Fruit fly (Drosophila melanogaster) whole organism, pupa: ENCODE results near the gene ps.

ENCODE experiments used
- CG10348 ChIP-seq: fragments of 200-800 bp; sonication (Bioruptor generic); IDR thresholded peaks from 2 replicates; pipeline ENCODE4 v1.3.6; 2022; ENCODE audit warnings: missing biosample characterization, missing genetic modification characterization
- CG12605 ChIP-seq: fragments of 200-800 bp; sonication (Bioruptor generic); IDR thresholded peaks from 2 replicates; pipeline ENCODE4 v1.3.6; 2022; ENCODE audit warnings: missing biosample characterization, missing genetic modification characterization
- CG13204 ChIP-seq: fragments of 200-800 bp; sonication (Bioruptor generic); optimal IDR thresholded peaks from 2 replicates; lab custom pipeline; 2018; ENCODE audit warnings: missing biosample characterization, mild to moderate bottlenecking, missing genetic modification characterization, moderate library complexity
- CG14655 ChIP-seq: fragments of 200-800 bp; sonication (Bioruptor generic); optimal IDR thresholded peaks from 3 replicates; lab custom pipeline; 2017; ENCODE audit warnings: mild to moderate bottlenecking, missing biosample characterization, missing genetic modification reagents, missing genetic modification characterization
- CG15710 ChIP-seq: fragments of 200-800 bp; sonication (Bioruptor generic); optimal IDR thresholded peaks from 2 replicates; lab custom pipeline; 2018; ENCODE audit warnings: missing biosample characterization, mild to moderate bottlenecking, missing genetic modification characterization, moderate library complexity
- CG17806 ChIP-seq: fragments of 200-800 bp; sonication (Bioruptor generic); optimal IDR thresholded peaks from 2 replicates; lab custom pipeline; 2018; ENCODE audit warnings: missing biosample characterization, mild to moderate bottlenecking, missing genetic modification characterization, moderate library complexity
- CG32121 ChIP-seq: fragments of 200-800 bp; sonication (Bioruptor generic); IDR thresholded peaks from 2 replicates; pipeline ENCODE4 v1.3.6; 2022; ENCODE audit warnings: missing biosample characterization, missing genetic modification characterization
- CG34367 ChIP-seq: fragments of 200-800 bp; sonication (Bioruptor generic); optimal IDR thresholded peaks from 2 replicates; lab custom pipeline; 2018; ENCODE audit warnings: missing biosample characterization, mild to moderate bottlenecking, missing genetic modification characterization
- CG4496 ChIP-seq: fragments of 200-800 bp; sonication (Bioruptor generic); IDR thresholded peaks from 3 replicates; pipeline ENCODE4 v1.3.6; 2022; ENCODE audit warnings: missing biosample characterization, missing genetic modification characterization
- CG8159 ChIP-seq: fragments of 200-800 bp; sonication (Bioruptor generic); optimal IDR thresholded peaks from 3 replicates; lab custom pipeline; 2018; ENCODE audit warnings: missing biosample characterization, mild to moderate bottlenecking, missing genetic modification characterization, moderate library complexity
- CG8301 ChIP-seq: fragments of 200-800 bp; sonication (Bioruptor generic); optimal IDR thresholded peaks from 2 replicates; lab custom pipeline; 2018; ENCODE audit warnings: missing biosample characterization, mild to moderate bottlenecking, missing genetic modification characterization
- CG9948 ChIP-seq: fragments of 200-800 bp; sonication (Bioruptor generic); optimal IDR thresholded peaks from 2 replicates; lab custom pipeline; 2018; ENCODE audit warnings: missing biosample characterization, mild to moderate bottlenecking, missing genetic modification characterization, moderate library complexity
- D1 ChIP-seq: fragments of 200-800 bp; sonication (Bioruptor generic); optimal IDR thresholded peaks from 2 replicates; lab custom pipeline; 2018; ENCODE audit warnings: missing biosample characterization, mild to moderate bottlenecking, missing genetic modification characterization, moderate library complexity
- EcR ChIP-seq: fragments of 200-800 bp; sonication (Bioruptor generic); optimal IDR thresholded peaks from 3 replicates; lab custom pipeline; 2019; ENCODE audit warnings: missing biosample characterization, missing genetic modification characterization, mild to moderate bottlenecking, moderate library complexity, missing genetic modification reagents
- Ets98B ChIP-seq: fragments of 200-800 bp; sonication (Bioruptor generic); IDR thresholded peaks from 2 replicates; pipeline ENCODE4 v1.3.6; 2022; ENCODE audit warnings: missing biosample characterization, missing genetic modification characterization
- Pif1A ChIP-seq: fragments of 200-800 bp; sonication (Bioruptor generic); optimal IDR thresholded peaks from 3 replicates; lab custom pipeline; 2016; ENCODE audit warnings: missing biosample characterization, missing genetic modification characterization
- Pif1B ChIP-seq: fragments of 200-800 bp; sonication (Bioruptor generic); optimal IDR thresholded peaks from 3 replicates; lab custom pipeline; 2016; ENCODE audit warnings: missing biosample characterization, missing genetic modification characterization
- Snoo ChIP-seq: fragments of 200-800 bp; sonication (Bioruptor generic); optimal IDR thresholded peaks from 3 replicates; lab custom pipeline; 2017; ENCODE audit warnings: missing biosample characterization, mild to moderate bottlenecking, missing genetic modification characterization, inconsistent platforms
- fd96Ca ChIP-seq: fragments of 200-800 bp; sonication (Bioruptor generic); IDR thresholded peaks from 3 replicates; pipeline ENCODE4 v1.3.6; 2022; ENCODE audit warnings: missing biosample characterization, missing genetic modification characterization
- gl ChIP-seq: fragments of 200-800 bp; sonication (Bioruptor generic); optimal IDR thresholded peaks from 2 replicates; lab custom pipeline; 2018; ENCODE audit warnings: missing biosample characterization, mild to moderate bottlenecking, missing genetic modification characterization
- rn ChIP-seq: fragments of 200-800 bp; sonication (Bioruptor generic); IDR thresholded peaks from 2 replicates; pipeline ENCODE4 v1.3.6; 2022; ENCODE audit warnings: missing biosample characterization, missing genetic modification characterization

Gene ps

dm6 chr3R:9456373-9456772 is 38.6 kb downstream of the ps start, which contains the start of gene GstZ1:
Gene GstZ1 (minus strand): TSS chr3R:9456546.
- TF ChIP-seq Pif1B (GFP tag; lab: Kevin White, UChicago) (no peak), CG13204 (GFP tag; lab: Kevin White, UChicago) (no peak), CG14655 (GFP tag; lab: Kevin White, UChicago) (no peak), CG8301 (tag; lab: Kevin White, UChicago) (no peak), rn (no peak), CG4496 (GFP tag; lab: Robert Waterston, UW) (no peak), CG9948 (tag; lab: Kevin White, UChicago) (no peak), CG12605 (GFP tag; lab: Robert Waterston, UW) (no peak), CG32121 (GFP tag; lab: Robert Waterston, UW) (no peak), CG17806 (tag; lab: Kevin White, UChicago) (no peak), fd96Ca (no peak), EcR (GFP tag; lab: Kevin White, UChicago) (no peak), CG34367 (no peak), D1 (tag; lab: Kevin White, UChicago) (no peak), gl (tag; lab: Kevin White, UChicago) (no peak)

DNA sequence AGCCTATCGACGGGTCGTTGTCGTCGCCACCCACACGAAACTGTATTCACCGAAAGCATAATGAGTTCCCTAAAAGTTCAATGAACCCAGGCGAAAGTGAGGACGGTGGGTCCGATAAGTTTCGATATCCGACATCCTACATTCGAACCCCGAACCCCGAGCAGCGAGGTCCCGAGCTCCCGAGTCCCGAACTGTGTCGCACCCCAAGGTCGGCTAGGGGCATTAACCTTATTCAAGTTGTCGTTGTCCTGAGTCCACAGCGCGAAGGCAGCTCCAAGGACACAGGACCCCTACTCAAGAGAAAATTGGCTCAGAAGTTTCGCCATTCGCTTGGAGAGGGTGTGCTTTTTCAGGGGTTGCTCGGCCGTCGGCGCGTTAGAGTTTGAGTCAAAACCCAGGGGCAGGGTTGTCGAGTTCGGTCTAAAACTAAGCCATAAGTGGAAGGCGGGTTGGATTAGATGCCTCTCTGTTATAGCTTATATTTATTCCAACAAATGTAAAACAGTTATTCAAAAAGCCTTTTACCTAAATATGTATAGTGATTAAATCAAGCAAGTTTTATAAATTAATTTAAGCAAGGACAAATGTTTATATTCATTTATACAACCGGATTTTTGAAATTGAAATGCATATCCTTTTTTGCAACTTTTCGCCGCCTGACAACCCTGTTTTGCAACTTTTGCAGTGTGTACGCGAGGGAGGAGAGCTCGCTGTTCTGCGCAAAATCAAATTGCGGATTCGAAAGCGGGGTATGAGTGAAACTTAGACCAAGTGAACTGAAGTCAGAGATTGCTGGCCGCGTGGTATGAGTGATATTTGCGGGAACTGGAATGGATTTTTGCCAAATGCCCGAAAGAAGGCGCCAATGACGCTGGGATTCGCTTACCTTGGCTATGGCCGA is 41.9 kb downstream of the ps start:
- TF ChIP-seq Pif1A (GFP tag; lab: Kevin White, UChicago): peak; percentile 49
- no peak for TF ChIP-seq CG10348 (GFP tag; lab: Robert Waterston, UW)
- TF ChIP-seq CG32121 (GFP tag; lab: Robert Waterston, UW): peak; percentile 40; the same call in 1 of the 2 replicates
- peak; percentile 47 for TF ChIP-seq CG14655 (GFP tag; lab: Kevin White, UChicago)
- TF ChIP-seq Snoo (tag; lab: Kevin White, UChicago): no peak
- TF ChIP-seq D1 (tag; lab: Kevin White, UChicago): no peak
- peak; percentile 64 for TF ChIP-seq CG15710 (tag; lab: Kevin White, UChicago)
- peak; percentile 19 for TF ChIP-seq CG34367
- TF ChIP-seq fd96Ca: 0 out of 3 replicates have a peak, but pooled peaks have one; percentile 20
- peak; percentile 49 for TF ChIP-seq CG9948 (tag; lab: Kevin White, UChicago)
- TF ChIP-seq EcR (GFP tag; lab: Kevin White, UChicago): peak; percentile 90
- peak; percentile 10 for TF ChIP-seq Pif1B (GFP tag; lab: Kevin White, UChicago)

DNA sequence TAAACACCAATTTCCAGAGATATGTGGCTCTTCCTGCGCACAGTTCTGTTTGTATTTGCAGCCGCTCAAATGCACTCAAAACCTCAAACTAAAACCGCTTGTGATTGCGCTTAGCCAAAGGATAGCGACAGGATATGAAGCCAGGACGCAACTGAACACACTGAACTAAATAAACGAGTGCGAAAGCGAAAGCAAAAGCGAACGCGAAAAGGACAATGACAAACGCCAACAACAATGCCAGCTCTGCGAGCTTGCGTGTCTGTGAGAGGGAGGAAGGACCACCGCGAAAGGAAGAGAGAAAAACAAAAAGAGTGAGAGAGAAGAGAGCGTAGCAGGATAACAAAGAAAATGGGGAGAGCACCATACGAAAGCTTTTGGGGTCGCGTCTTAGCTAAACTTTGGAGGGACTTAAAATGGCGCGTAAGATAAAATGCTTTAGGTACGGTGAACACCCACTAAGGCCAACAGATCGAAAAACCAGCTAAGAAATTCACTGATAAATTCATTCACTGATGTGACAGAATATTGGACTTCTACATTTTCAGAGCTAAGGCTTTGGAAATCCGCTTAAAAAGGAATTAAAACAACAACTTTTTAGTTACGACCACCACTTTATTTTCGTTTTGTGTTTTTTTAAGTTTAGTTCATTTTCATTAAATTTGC is 42.9 kb downstream of the ps start, which contains the start of gene GstZ2:
Gene GstZ2 (minus strand): TSS at position 165 of the 663 bp plus-strand sequence.
- no peak for TF ChIP-seq gl (tag; lab: Kevin White, UChicago)
- TF ChIP-seq Snoo (tag; lab: Kevin White, UChicago): no peak
- no peak for TF ChIP-seq CG32121 (GFP tag; lab: Robert Waterston, UW)
- no peak for TF ChIP-seq CG4496 (GFP tag; lab: Robert Waterston, UW)
- no peak for TF ChIP-seq Pif1A (GFP tag; lab: Kevin White, UChicago)
- no peak for TF ChIP-seq CG10348 (GFP tag; lab: Robert Waterston, UW)
- no peak for TF ChIP-seq EcR (GFP tag; lab: Kevin White, UChicago)
- TF ChIP-seq CG14655 (GFP tag; lab: Kevin White, UChicago): no peak
- TF ChIP-seq CG13204 (GFP tag; lab: Kevin White, UChicago): no peak
- TF ChIP-seq CG15710 (tag; lab: Kevin White, UChicago): no peak
- no peak for TF ChIP-seq Pif1B (GFP tag; lab: Kevin White, UChicago)
- TF ChIP-seq CG8159: no peak
- no peak for TF ChIP-seq D1 (tag; lab: Kevin White, UChicago)
- TF ChIP-seq CG9948 (tag; lab: Kevin White, UChicago): no peak
- TF ChIP-seq CG34367: no peak

DNA sequence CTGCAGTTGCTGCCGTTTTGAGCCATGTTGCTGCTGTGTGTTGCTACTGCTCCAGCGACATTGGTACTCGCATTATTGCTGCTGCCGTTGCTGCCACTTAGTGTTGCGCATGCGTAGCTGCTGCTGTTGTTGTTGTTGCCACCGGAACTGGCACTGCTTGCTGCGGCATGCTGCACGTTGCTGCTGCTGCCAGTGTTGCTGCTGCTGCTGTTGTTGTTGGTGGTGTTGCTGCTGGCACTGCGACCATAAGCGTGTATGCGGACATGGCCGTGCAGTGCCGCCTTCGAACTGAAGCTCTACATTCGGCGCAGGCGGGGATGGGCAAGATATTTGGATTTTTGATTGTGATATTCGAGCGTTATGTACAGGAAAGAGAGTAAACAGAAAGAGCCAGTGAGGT is 50.4 kb downstream of the ps start:
- TF ChIP-seq CG8159 (no peak), fd96Ca (no peak), CG32121 (GFP tag; lab: Robert Waterston, UW) (no peak), CG15710 (tag; lab: Kevin White, UChicago) (no peak), CG4496 (GFP tag; lab: Robert Waterston, UW) (no peak), rn (no peak), CG12605 (GFP tag; lab: Robert Waterston, UW) (no peak), CG13204 (GFP tag; lab: Kevin White, UChicago) (no peak), Pif1B (GFP tag; lab: Kevin White, UChicago) (no peak), CG8301 (tag; lab: Kevin White, UChicago) (no peak), Pif1A (GFP tag; lab: Kevin White, UChicago) (no peak), CG10348 (GFP tag; lab: Robert Waterston, UW) (no peak), EcR (GFP tag; lab: Kevin White, UChicago) (no peak), gl (tag; lab: Kevin White, UChicago) (no peak)
- TF ChIP-seq, all 21 proteins: peak for 0

DNA sequence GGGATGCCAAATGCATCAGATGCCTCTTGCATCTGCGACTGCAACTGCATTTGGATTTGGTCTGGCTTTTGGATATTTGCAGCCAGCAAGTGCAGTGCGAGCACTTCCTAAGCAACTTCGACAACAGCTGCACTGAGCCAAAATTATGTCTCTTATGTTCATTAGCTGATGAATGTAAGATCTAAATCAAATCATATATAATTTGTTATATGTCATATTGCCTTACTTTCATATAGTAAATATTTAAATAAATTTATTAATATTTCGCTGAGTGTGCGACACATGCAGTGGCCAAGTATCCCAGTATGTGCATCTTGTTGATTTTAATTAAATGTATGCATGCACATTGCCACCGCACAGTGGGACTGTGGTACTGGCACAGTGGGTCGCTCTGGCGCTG is 62.7 kb downstream of the ps start:
- peak; percentile 32; the same call in 1 of the 2 replicates for TF ChIP-seq rn
- TF ChIP-seq CG4496 (GFP tag; lab: Robert Waterston, UW): peak; percentile 78
- peak; percentile 74 for TF ChIP-seq fd96Ca
- no peak for TF ChIP-seq CG9948 (tag; lab: Kevin White, UChicago)
- no peak for TF ChIP-seq CG8159
- peak; percentile 78 for TF ChIP-seq Ets98B (GFP tag; lab: Robert Waterston, UW)
- TF ChIP-seq CG15710 (tag; lab: Kevin White, UChicago): no peak
- TF ChIP-seq CG34367: no peak
- peak; percentile 23 for TF ChIP-seq Pif1B (GFP tag; lab: Kevin White, UChicago)
- peak; percentile 31; the same call in 1 of the 2 replicates for TF ChIP-seq CG12605 (GFP tag; lab: Robert Waterston, UW)
- TF ChIP-seq CG17806 (tag; lab: Kevin White, UChicago): no peak
- TF ChIP-seq D1 (tag; lab: Kevin White, UChicago): no peak
- TF ChIP-seq gl (tag; lab: Kevin White, UChicago): no peak
- no peak for TF ChIP-seq Snoo (tag; lab: Kevin White, UChicago)
- peak; percentile 71 for TF ChIP-seq CG14655 (GFP tag; lab: Kevin White, UChicago)
- TF ChIP-seq CG13204 (GFP tag; lab: Kevin White, UChicago): no peak
- TF ChIP-seq Pif1A (GFP tag; lab: Kevin White, UChicago): no peak
- peak; percentile 54 for TF ChIP-seq CG8301 (tag; lab: Kevin White, UChicago)
- TF ChIP-seq CG32121 (GFP tag; lab: Robert Waterston, UW): peak; percentile 68; the same call in 1 of the 2 replicates
- TF ChIP-seq CG10348 (GFP tag; lab: Robert Waterston, UW): no peak
- TF ChIP-seq EcR (GFP tag; lab: Kevin White, UChicago): no peak
